Fruit fly (Drosophila melanogaster): ENCODE measurements around the gene emb.

The emb gene

DNA sequence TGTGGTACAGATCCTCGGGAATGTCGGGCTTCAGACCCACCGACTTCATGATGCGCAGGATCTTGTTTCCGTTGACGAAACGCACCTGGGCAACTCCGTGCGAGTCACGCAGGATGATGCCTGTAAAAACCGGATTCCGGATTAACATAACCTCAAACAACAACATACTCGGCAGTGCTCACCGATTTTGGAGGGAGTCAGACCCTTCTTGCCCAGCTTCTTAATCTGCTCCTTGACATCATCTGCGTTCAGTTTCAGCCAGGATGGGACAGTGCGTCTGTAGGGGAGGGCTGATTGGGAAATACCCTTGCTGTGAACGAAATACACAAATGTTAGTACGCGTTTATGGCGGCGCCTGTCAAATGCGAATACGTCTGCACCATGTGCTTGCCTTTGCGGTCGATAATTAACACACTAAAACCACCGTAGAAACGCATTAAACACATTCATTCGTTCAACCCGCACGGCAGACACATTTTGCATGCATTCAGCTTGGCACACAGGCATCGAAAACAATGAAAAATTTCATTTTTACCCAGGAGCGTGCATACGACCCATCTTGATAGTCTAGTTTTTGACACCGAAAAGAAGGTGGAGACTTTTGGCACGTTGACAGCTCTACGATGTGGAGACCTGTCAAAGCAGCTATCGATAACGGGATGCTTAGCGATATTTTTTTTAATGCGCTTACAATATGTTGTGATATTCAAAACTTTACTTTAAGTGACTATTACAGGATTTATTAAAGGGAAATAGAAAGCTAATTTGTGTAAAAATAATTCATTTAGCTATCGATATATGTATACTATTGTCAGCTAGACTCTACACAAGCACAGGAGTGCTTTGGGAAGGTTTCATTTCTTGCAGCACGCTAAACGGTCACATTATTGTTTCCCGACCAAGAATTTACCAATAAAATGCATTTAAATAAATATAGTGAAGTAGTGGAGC is 39.1 kb upstream of the emb start, which contains the start of the genes RpS13 and CSN8 (continued):
- TF ChIP-seq CG9797 (GFP tag; optimal IDR thresholded peaks at IDR 0.05), result peak; percentile 67
- peak; percentile 25 for TF ChIP-seq lab (GFP tag; optimal IDR thresholded peaks at IDR 0.05)
- TF ChIP-seq CG7556 (GFP tag; optimal IDR thresholded peaks at IDR 0.05), result no peak

DNA sequence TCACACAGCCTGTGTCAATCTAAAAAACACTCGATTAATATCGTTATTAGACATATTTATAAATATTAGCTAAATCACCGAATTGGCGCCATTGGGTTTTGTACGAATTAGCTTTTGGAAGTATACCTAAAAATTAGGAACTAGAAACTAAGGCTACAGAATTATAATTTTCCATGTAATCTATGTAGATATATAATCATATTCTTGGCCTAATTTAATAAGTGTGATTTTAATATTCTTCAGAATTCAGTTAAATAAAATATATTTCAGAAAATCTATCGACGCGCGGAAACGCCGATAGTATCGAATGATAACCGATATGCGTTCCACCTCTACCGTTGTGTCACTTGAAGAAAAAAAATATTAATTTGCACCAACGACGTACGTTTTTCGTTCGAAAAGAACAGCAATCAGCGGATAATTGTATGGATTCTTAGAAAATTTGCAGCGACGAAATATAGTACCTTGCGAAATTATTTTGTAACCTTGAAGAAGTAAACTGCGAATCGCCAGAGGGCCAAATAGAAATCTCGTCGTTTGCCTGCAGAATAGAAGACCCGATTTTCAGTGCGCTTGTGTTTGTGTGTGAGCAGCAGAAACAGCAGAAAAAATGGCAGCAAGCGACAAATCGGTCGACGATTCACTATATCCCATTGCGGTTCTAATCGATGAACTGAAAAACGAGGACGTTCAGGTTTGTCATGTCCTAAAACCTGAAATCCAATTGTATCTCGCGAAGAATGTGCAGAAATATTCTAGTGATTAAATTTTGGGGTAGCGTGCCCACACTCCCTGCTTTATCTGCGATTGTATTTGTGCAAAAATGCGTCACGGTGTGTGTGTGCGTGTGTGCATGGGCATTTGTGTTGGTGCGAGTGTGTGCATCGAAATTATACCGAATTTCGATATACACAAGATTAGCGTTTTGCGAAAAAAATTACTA is 37.4 kb upstream of the emb start, which contains the start of gene Pp2A-29B:
Gene Pp2A-29B (plus strand): TSS at position 338 of the 943 bp plus-strand sequence.
- TF ChIP-seq ERR (GFP tag; optimal IDR thresholded peaks at IDR 0.05) (no peak), CG6254 (GFP tag; optimal IDR thresholded peaks at IDR 0.05) (no peak), zfh2 (GFP tag; optimal IDR thresholded peaks at IDR 0.05) (peak; percentile 29), Dad (GFP tag; optimal IDR thresholded peaks at IDR 0.05) (no peak), insv (GFP tag; optimal IDR thresholded peaks at IDR 0.05) (peak in 1 of 2 experiments; percentile 25), CG3407 (GFP tag; optimal IDR thresholded peaks at IDR 0.05) (no peak), Dbx (GFP tag; IDR thresholded peaks at IDR 0.05) (peak; percentile 69), MBD-R2 (GFP tag; IDR thresholded peaks at IDR 0.05) (0 out of 2 replicates have a peak, but pooled peaks have one; percentile 7), CG34422 (GFP tag; IDR thresholded peaks at IDR 0.05) (no peak; the same call in 2 of the 3 replicates), mirr (GFP tag; optimal IDR thresholded peaks at IDR 0.05) (no peak), nerfin-2 (GFP tag; IDR thresholded peaks at IDR 0.05; ENCODE audit: partially characterized antibody) (peak; percentile 98), CG2116 (GFP tag; optimal IDR thresholded peaks at IDR 0.05) (peak; percentile 91), CG6813 (GFP tag; optimal IDR thresholded peaks at IDR 0.05) (no peak), Vsx1 (GFP tag; optimal IDR thresholded peaks at IDR 0.05) (peak; percentile 64), CG15601 (tag; optimal IDR thresholded peaks at IDR 0.05) (peak; percentile 56), CG15479 (GFP tag; optimal IDR thresholded peaks at IDR 0.05) (peak; percentile 37), CG12769 (tag; optimal IDR thresholded peaks at IDR 0.05) (no peak), crol (GFP tag; IDR thresholded peaks at IDR 0.05) (no peak), kay (GFP tag; optimal IDR thresholded peaks at IDR 0.05) (no peak), BEAF-32 (GFP tag; optimal IDR thresholded peaks at IDR 0.05) (peak; percentile 100), E2f1 (GFP tag; IDR thresholded peaks at IDR 0.05) (0 out of 2 replicates have a peak, but pooled peaks have one; percentile 23), Gsc (GFP tag; IDR thresholded peaks at IDR 0.05) (no peak), Lpt (GFP tag; optimal IDR thresholded peaks at IDR 0.05) (no peak), jumu (GFP tag; optimal IDR thresholded peaks at IDR 0.05) (no peak), gce (GFP tag; IDR thresholded peaks at IDR 0.05) (no peak), CG32532 (GFP tag; IDR thresholded peaks at IDR 0.05) (no peak), CG43689 (GFP tag; IDR thresholded peaks at IDR 0.05) (no peak), CG8388 (GFP tag; optimal IDR thresholded peaks at IDR 0.05) (no peak), CG17186 (GFP tag; optimal IDR thresholded peaks at IDR 0.05) (peak; percentile 74), CG3995 (GFP tag; optimal IDR thresholded peaks at IDR 0.05) (peak; percentile 96), hb (GFP tag; IDR thresholded peaks at IDR 0.05; ENCODE audit: partially characterized antibody) (peak; percentile 99), CG10267 (tag; optimal IDR thresholded peaks at IDR 0.05) (peak; percentile 62), CG14710 (tag; optimal IDR thresholded peaks at IDR 0.05) (peak; percentile 83), CG42726 (GFP tag; IDR thresholded peaks at IDR 0.05; ENCODE audit: partially characterized antibody) (peak; percentile 96), CG8478 (optimal IDR thresholded peaks at IDR 0.05) (peak; percentile 84), scrt (GFP tag; optimal IDR thresholded peaks at IDR 0.05) (peak; percentile 22), Dek (tag; optimal IDR thresholded peaks at IDR 0.05) (peak; percentile 12), NK7.1 (GFP tag; optimal IDR thresholded peaks at IDR 0.05) (no peak), CG31441 (GFP tag; IDR thresholded peaks at IDR 0.05) (peak; percentile 73; the same call in 1 of the 2 replicates), psq (GFP tag; optimal IDR thresholded peaks at IDR 0.05) (no peak), Tbp (GFP tag; optimal IDR thresholded peaks at IDR 0.05) (no peak)
